Worm (Caenorhabditis elegans) whole organism, early embryonic: Measurements from ENCODE around the gene srr-3.

Source experiments
- ama-1 ChIP-seq: fragments of 150-350 bp; optimal IDR thresholded peaks from 2 replicates; lab custom pipeline; 2014
- flt-1 ChIP-seq: fragments of 200-800 bp; sonication (Bioruptor generic); IDR thresholded peaks from 2 replicates; pipeline ENCODE4 v1.3.6; 2022; ENCODE audit warnings: missing genetic modification characterization, missing compliant biosample characterization
- hnd-1 ChIP-seq: sonication (generic microtip); optimal IDR thresholded peaks from 2 replicates; lab custom pipeline; 2016; ENCODE audit warnings: missing genetic modification characterization, missing compliant biosample characterization

- no peak for TF ChIP-seq hnd-1 (tag; lab: Kevin White, UChicago)
- TF ChIP-seq flt-1 (GFP tag; lab: Robert Waterston, UW): no peak
- TF ChIP-seq ama-1 (lab: Kevin White, UChicago): no peak
Observed at ce11 chrV:16540657-16541056, 32.1 kb upstream of the srr-3 start.
